Worm (Caenorhabditis elegans): ENCODE measurements around the gene srlf-13.
A peak's percentile ranks its signal among the peaks of the same experiment; 100 is the strongest.

Gene srlf-13

ce11 chrIV:10935336-10935735 lies 38.9 kb upstream of the srlf-13 start (continued):
- TF ChIP-seq ztf-1 (GFP tag; conservative IDR thresholded peaks at IDR 0.05) (no peak), sma-9 (GFP tag; optimal IDR thresholded peaks at IDR 0.05) (peak; percentile 96), sma-9 (tag; optimal IDR thresholded peaks at IDR 0.05) (no peak), skn-1 (tag; optimal IDR thresholded peaks at IDR 0.05) (peak; percentile 31), lsy-2 (tag; optimal IDR thresholded peaks at IDR 0.05) (peak; percentile 39 to 93)

ce11 chrIV:10934786-10935185 lies 38.4 kb upstream of the srlf-13 start:
- TF ChIP-seq ztf-4 (tag; optimal IDR thresholded peaks at IDR 0.05) (no peak), elt-3 (tag; optimal IDR thresholded peaks at IDR 0.05) (no peak), ama-1 (optimal IDR thresholded peaks at IDR 0.05) (no peak), egl-27 (tag; optimal IDR thresholded peaks at IDR 0.05) (no peak), skn-1 (tag; optimal IDR thresholded peaks at IDR 0.05) (no peak), peb-1 (tag; optimal IDR thresholded peaks at IDR 0.05) (no peak), nhr-237 (tag; optimal IDR thresholded peaks at IDR 0.05) (no peak), unc-39 (tag; optimal IDR thresholded peaks at IDR 0.05) (no peak)

- peak; percentile 36 for TF ChIP-seq nhr-129 (tag; optimal IDR thresholded peaks at IDR 0.05)
- TF ChIP-seq R02D3.7 (tag; optimal IDR thresholded peaks at IDR 0.05), result no peak
- TF ChIP-seq nhr-12 (tag; optimal IDR thresholded peaks at IDR 0.05), result no peak
- TF ChIP-seq lsy-2 (tag; optimal IDR thresholded peaks at IDR 0.05), result peak in 1 of 2 experiments; percentile 42
- no peak for TF ChIP-seq aly-2 (tag; optimal IDR thresholded peaks at IDR 0.05)
- TF ChIP-seq fos-1 (tag; optimal IDR thresholded peaks at IDR 0.05), result no peak
- TF ChIP-seq mdl-1 (tag; optimal IDR thresholded peaks at IDR 0.05), result no peak
- TF ChIP-seq crh-2 (tag; optimal IDR thresholded peaks at IDR 0.05), result peak; percentile 28
- TF ChIP-seq ceh-16 (tag; optimal IDR thresholded peaks at IDR 0.05), result no peak
- TF ChIP-seq snpc-4 (tag; optimal IDR thresholded peaks at IDR 0.05), result no peak
- TF ChIP-seq skn-1 (tag; optimal IDR thresholded peaks at IDR 0.05), result no peak
- TF ChIP-seq nhr-6 (tag; optimal IDR thresholded peaks at IDR 0.05), result peak; percentile 6
- peak; percentile 31 for TF ChIP-seq ztf-4 (tag; optimal IDR thresholded peaks at IDR 0.05)
- TF ChIP-seq ama-1 (optimal IDR thresholded peaks at IDR 0.05), result peak; percentile 66
- peak; percentile 57 for TF ChIP-seq Y55F3AM.14 (GFP tag; optimal IDR thresholded peaks at IDR 0.05)
- TF ChIP-seq gmeb-1 (tag; optimal IDR thresholded peaks at IDR 0.05), result peak; percentile 13
- no peak for TF ChIP-seq ztf-1 (GFP tag; conservative IDR thresholded peaks at IDR 0.05)
- peak; percentile 42 for TF ChIP-seq sma-9 (GFP tag; optimal IDR thresholded peaks at IDR 0.05)
- TF ChIP-seq sma-9 (tag; optimal IDR thresholded peaks at IDR 0.05), result no peak
- no peak for TF ChIP-seq lin-39 (tag; optimal IDR thresholded peaks at IDR 0.05)
- no peak for TF ChIP-seq sem-4 (tag; optimal IDR thresholded peaks at IDR 0.05)
Measured at ce11 chrIV:10933777-10934546, 37.5 kb upstream of the srlf-13 start.

ce11 chrIV:10933062-10933552 lies 36.7 kb upstream of the srlf-13 start, which contains the start of the genes dnc-1 and lsm-7:
Gene dnc-1, minus strand, starts transcription at chrIV:10933203.
Gene lsm-7, plus strand, starts transcription at chrIV:10933502.
- peak in 1 of 2 experiments; percentile 2 for TF ChIP-seq mdl-1 (tag; optimal IDR thresholded peaks at IDR 0.05)
- TF ChIP-seq snpc-4 (tag; optimal IDR thresholded peaks at IDR 0.05), result peak; percentile 28
- TF ChIP-seq C34F6.9 (tag; optimal IDR thresholded peaks at IDR 0.05), result peak; percentile 95
- no peak for TF ChIP-seq alr-1 (tag; optimal IDR thresholded peaks at IDR 0.05)
- TF ChIP-seq ZK546.5 (tag; optimal IDR thresholded peaks at IDR 0.05), result peak; percentile 4
- peak; percentile 81 for TF ChIP-seq gmeb-1 (tag; optimal IDR thresholded peaks at IDR 0.05)
- peak; percentile 54 for TF ChIP-seq lin-13 (GFP tag; optimal IDR thresholded peaks at IDR 0.05)
- TF ChIP-seq nhr-6 (tag; optimal IDR thresholded peaks at IDR 0.05), result no peak
- peak; percentile 58 for TF ChIP-seq sem-4 (tag; optimal IDR thresholded peaks at IDR 0.05)
- peak; percentile 17 for TF ChIP-seq ztf-4 (tag; optimal IDR thresholded peaks at IDR 0.05)
- no peak for TF ChIP-seq aly-2 (tag; optimal IDR thresholded peaks at IDR 0.05)
- TF ChIP-seq unc-62 (GFP tag; optimal IDR thresholded peaks at IDR 0.05), result no peak
- TF ChIP-seq egl-27 (tag; optimal IDR thresholded peaks at IDR 0.05), result peak; percentile 1
- TF ChIP-seq dmd-4 (tag; optimal IDR thresholded peaks at IDR 0.05), result no peak
- TF ChIP-seq ztf-1 (GFP tag; conservative IDR thresholded peaks at IDR 0.05), result no peak
- no peak for TF ChIP-seq nhr-12 (tag; optimal IDR thresholded peaks at IDR 0.05)
- no peak for TF ChIP-seq peb-1 (tag; optimal IDR thresholded peaks at IDR 0.05)
- TF ChIP-seq crh-2 (tag; optimal IDR thresholded peaks at IDR 0.05), result peak; percentile 77
- TF ChIP-seq ztf-11 (tag; optimal IDR thresholded peaks at IDR 0.05), result no peak
- TF ChIP-seq nhr-25 (tag; optimal IDR thresholded peaks at IDR 0.05), result peak; percentile 75
- no peak for TF ChIP-seq Y55F3AM.14 (GFP tag; optimal IDR thresholded peaks at IDR 0.05)
- TF ChIP-seq unc-39 (tag; optimal IDR thresholded peaks at IDR 0.05), result no peak
- no peak for TF ChIP-seq ceh-82 (tag; optimal IDR thresholded peaks at IDR 0.05)
- TF ChIP-seq lin-39 (tag; optimal IDR thresholded peaks at IDR 0.05), result no peak
- peak; percentile 61 for TF ChIP-seq fos-1 (tag; optimal IDR thresholded peaks at IDR 0.05)
- TF ChIP-seq nhr-23 (tag; optimal IDR thresholded peaks at IDR 0.05), result no peak
- peak; percentile 56 for TF ChIP-seq lin-11 (tag; optimal IDR thresholded peaks at IDR 0.05)
- no peak for TF ChIP-seq elt-1 (tag; optimal IDR thresholded peaks at IDR 0.05)
- TF ChIP-seq unc-55 (GFP tag; optimal IDR thresholded peaks at IDR 0.05), result peak; percentile 95
- TF ChIP-seq blmp-1 (tag; optimal IDR thresholded peaks at IDR 0.05; ENCODE audit: insufficient read depth), result no peak
- no peak for TF ChIP-seq ama-1 (optimal IDR thresholded peaks at IDR 0.05)
- TF ChIP-seq sma-3 (GFP tag; optimal IDR thresholded peaks at IDR 0.05), result peak; percentile 30
- TF ChIP-seq nhr-77 (tag; optimal IDR thresholded peaks at IDR 0.05), result no peak
- no peak for TF ChIP-seq R02D3.7 (tag; optimal IDR thresholded peaks at IDR 0.05)
- TF ChIP-seq sma-9 (GFP tag; optimal IDR thresholded peaks at IDR 0.05), result peak; percentile 74
- TF ChIP-seq sma-9 (tag; optimal IDR thresholded peaks at IDR 0.05), result no peak
- peak; percentile 30 for TF ChIP-seq zag-1 (tag; optimal IDR thresholded peaks at IDR 0.05)
